Fruit fly (Drosophila melanogaster): ENCODE results near the gene FoxP.
"Not testable (repeated sequence)": the region's sequence is repeated elsewhere in the genome, so short reads cannot be mapped to it uniquely, and the experiment has no call there.

Gene FoxP

dm6 chr3R:9704183-9705007 is 26.3 kb downstream of the FoxP start:
- TF ChIP-seq CG8478 (optimal IDR thresholded peaks at IDR 0.05) (no peak), CTCF (optimal IDR thresholded peaks at IDR 0.05) (no peak)

dm6 chr3R:9703273-9703672 is 27.4 kb downstream of the FoxP start:
- TF ChIP-seq CTCF (optimal IDR thresholded peaks at IDR 0.05): no peak
- no peak for TF ChIP-seq CG8478 (optimal IDR thresholded peaks at IDR 0.05)

DNA sequence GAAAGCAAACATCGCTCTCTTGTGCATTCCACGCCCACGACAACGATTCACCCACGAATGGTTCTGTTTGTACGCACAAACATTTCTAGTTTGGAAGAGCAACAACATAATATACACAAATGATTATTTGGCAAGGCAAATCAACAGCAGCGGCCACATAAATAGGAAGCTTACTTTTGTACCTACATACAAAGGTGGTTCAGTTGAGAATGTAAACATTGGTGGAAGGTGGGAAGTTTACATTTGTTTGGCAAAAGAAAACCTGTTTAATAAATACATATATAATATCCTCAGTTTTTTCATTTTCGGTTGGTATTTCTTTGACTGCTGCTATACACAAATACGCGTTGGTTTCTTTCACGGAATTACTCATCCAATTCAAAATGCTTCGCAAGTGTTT is 28.1 kb downstream of the FoxP start:
- no peak for TF ChIP-seq CTCF (optimal IDR thresholded peaks at IDR 0.05)
- no peak for TF ChIP-seq CG8478 (optimal IDR thresholded peaks at IDR 0.05)

DNA sequence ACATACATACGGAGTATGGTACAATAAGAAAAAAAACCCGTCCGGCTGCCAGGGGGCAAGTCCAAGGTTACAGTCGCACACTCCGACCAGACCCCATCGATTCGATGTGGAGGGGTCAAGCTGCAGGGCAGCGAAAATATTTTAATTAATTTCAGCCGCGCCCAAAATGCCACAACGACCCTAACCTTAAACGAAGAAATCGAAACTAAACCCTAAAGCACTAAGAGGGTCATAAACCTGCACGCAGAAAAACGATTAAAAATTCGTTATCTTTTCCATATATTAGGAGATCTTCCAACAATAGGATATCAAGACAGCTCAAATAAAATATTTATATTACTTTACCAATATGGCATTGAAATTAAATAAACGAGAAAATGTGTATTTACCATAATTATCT is 28.8 kb downstream of the FoxP start:
- no peak for TF ChIP-seq CTCF (optimal IDR thresholded peaks at IDR 0.05)
- TF ChIP-seq CG8478 (optimal IDR thresholded peaks at IDR 0.05): no peak

DNA sequence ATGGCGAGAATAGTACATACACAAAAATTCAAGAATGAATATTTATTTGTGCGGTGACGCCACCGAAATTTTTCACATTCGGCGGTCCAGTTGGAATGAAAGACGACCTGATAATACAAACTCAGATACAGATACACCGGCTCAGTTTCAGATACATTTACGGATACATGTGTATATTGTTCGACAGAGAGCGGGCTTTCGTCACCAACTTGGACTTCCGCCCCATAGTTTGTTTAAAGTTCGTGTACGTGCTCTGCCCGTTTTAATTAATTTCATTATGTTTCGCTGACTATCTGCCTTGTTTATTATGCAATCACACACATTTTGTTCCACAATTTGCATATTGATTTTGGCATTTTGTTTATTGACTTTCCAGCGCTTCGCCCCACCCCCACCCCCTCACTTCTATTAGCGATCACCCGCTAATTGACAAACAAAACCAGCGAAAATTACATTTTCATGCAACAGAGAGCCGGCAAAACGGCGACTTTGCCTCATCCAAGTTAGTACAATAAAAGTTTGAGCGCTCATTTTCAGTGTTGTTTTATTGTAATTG is 29.4 kb downstream of the FoxP start:
- TF ChIP-seq CTCF (optimal IDR thresholded peaks at IDR 0.05) (no peak), CG8478 (optimal IDR thresholded peaks at IDR 0.05) (no peak)

DNA sequence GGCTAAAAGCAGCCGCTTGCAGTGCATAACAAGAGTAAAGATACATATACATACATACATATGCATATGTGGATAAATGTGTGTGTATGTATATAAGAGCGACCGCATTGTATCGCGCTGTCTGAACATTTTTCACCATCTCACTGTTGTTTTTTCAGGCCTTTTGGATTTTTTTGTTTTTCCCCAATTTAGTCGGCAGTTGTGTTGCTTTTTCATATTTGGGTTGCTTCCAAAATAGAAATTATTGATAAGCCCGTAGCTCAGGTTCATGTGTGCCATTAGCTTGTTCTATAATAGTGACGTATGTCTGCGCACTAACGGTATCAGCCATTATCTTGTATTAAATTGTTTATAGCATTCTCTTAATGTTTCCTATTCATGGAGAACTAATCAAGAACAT is 30.2 kb downstream of the FoxP start:
- TF ChIP-seq CG8478 (optimal IDR thresholded peaks at IDR 0.05) (no peak), CTCF (optimal IDR thresholded peaks at IDR 0.05) (no peak)

DNA sequence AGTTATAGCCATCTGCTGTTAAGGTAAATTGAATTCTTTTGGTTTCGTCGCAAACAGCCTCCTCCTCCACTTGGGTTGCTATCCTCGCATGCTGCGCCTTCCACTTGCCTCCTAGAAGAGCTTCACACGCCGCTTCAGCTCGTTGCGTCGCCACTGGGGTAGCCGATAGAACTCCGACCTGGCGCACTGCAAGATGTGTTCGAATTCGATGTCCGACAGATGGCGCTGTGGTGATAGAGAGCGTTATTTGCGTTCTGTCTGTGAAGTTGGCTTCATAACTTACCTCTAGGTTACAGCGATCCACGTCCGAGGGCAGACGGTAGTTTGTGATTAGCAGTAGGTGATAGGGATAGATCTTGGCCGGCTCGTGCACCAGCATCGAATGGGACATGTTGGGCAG is 35.7 kb downstream of the FoxP start:
- TF ChIP-seq CTCF (optimal IDR thresholded peaks at IDR 0.05) (peak; percentile 73 to 85), CG8478 (optimal IDR thresholded peaks at IDR 0.05) (no peak)

DNA sequence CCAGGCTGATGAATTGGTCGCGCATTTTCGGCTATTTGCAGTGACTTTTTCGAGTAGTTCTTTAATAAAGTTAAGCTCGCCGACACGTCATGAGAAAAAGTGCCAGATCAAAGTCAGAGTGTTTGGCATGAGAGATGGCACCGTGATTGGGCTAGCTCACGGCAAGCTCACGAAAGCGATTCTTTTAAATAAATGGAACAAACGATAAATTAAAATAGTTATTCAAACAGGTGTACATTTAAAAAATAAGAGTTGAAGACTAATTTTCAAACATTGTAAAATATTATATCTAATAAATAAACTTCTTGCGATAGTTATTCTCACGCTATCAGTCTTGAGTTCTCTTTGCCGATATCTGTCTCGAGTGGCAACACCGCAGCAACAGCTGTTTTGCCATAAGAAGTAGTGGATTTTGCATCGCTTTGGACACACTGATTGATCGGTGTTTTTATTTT is 38.0 kb downstream of the FoxP start, which contains the start of the genes Unc-115b, p24-2 and CG32939:
Gene Unc-115b (minus strand): TSS at position 101 of the 455 bp plus-strand sequence.
Gene p24-2 (minus strand): TSS at position 120 of the 455 bp plus-strand sequence.
Gene CG32939 (plus strand): TSS at position 405 of the 455 bp plus-strand sequence.
- not testable (repeated sequence) for TF ChIP-seq CTCF, CG8478 (optimal IDR thresholded peaks at IDR 0.05)

- not testable (repeated sequence) for TF ChIP-seq CTCF, CG8478 (optimal IDR thresholded peaks at IDR 0.05)
These were observed 45.3 kb downstream of the FoxP start, which contains the start of the genes eca and CG18542 for dm6 chr3R:9685376-9685775. eca (minus strand) TSS chr3R:9685476. CG18542 (plus strand) TSS chr3R:9685760.

- TF ChIP-seq CTCF (optimal IDR thresholded peaks at IDR 0.05): no peak
- TF ChIP-seq CG8478 (optimal IDR thresholded peaks at IDR 0.05): no peak
These were observed 46.5 kb downstream of the FoxP start, which contains the start of gene CG9444 for dm6 chr3R:9684125-9684524. CG9444 (minus strand) TSS chr3R:9684264.

DNA sequence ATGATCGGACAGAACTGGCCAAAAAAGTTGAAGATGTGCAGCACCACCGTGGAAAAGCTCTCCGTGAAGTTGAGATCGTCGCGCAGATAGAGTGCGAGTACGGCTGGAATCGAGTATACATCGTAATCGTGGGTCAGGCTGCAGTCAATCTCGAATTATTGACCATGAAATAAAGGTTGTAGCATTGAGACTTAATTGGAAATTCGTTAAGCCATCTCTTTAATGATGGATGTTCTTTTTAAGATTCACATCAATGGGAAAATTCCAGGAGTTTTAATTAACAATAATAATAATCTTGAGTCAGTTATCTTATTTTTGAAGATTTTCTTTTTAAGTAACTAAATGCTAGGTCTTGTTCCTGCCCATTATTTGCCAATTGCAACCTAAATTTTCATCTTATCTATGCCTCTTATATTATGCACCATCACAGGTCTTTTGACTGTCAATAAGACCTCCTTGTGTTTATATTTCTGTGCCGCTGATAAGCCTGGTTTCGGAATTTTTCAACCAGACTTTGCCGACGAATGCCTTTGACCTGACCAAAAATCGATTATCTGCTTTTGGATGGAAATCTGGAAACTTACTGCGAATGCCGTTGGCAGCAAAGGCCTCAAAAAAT is 47.5 kb downstream of the FoxP start:
- TF ChIP-seq CTCF (optimal IDR thresholded peaks at IDR 0.05) (no peak), CG8478 (optimal IDR thresholded peaks at IDR 0.05) (no peak)

dm6 chr3R:9679746-9680145 is 50.9 kb downstream of the FoxP start, which contains the start of gene nmdyn-D7:
nmdyn-D7 (plus strand) TSS chr3R:9679939.
- no peak for TF ChIP-seq CTCF (optimal IDR thresholded peaks at IDR 0.05)
- TF ChIP-seq CG8478 (optimal IDR thresholded peaks at IDR 0.05): no peak

DNA sequence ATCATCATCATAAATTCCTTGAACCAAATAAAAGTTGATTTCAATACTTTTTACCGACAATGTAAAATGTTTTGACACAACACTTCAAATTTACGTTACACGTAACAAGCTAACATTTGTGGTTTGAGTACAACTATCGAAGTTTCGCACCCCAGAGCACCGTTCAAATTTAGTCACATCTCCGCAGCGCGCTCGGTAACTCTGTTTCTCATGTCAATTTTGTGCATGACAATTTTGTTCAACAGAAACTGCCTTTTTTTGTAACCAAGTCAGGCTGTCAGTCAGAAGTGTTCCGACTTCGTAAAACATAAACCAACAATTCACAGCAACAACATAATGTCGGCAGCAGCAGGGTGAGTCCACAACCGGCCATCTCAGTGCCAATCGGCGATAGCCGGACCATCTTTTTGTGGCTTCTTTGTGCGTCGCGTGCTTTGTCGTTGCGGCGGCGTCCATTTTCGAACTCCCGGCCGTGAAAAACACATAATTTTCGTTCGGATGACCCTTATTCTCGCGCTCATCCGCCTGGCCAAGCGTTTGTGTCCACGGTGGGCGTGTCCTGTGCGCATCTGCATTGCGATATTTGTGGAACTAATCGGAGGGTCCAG is 52.8 kb downstream of the FoxP start, which contains the start of gene p23:
Gene p23 (plus strand): TSS at position 194 of the 608 bp plus-strand sequence.
- TF ChIP-seq CG8478 (optimal IDR thresholded peaks at IDR 0.05): no peak
- peak; percentile 79 to 80 for TF ChIP-seq CTCF (optimal IDR thresholded peaks at IDR 0.05)
